Fruit fly (Drosophila melanogaster): Measurements from ENCODE around the gene Actn.

DNA sequence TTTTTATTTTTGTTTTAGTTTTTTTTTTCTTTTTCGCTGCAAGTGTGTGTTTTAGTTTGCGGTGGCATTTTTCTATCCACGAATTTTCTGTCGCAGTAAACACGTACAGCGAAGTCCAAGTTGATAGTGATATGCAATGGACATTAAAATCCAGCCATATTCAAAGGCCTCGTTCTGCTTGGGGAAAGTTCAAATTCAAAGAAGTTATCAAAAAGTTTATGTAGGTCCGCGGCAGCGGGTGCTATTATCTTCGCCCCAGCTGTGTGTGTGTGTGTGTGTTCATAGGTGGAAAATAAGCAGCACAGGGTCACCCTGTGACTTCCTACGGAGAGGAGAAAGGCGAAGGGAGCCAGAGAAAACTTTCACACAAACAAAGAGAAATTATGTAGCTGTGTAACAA, 45.4 kb upstream of the Actn start:
- TF ChIP-seq Ets21C (GFP tag; optimal IDR thresholded peaks at IDR 0.05): no peak
- no peak for TF ChIP-seq acj6 (GFP tag; optimal IDR thresholded peaks at IDR 0.05)
- peak; percentile 58 for TF ChIP-seq CG3919 (GFP tag; optimal IDR thresholded peaks at IDR 0.05)
- TF ChIP-seq Blimp-1 (GFP tag; optimal IDR thresholded peaks at IDR 0.05): no peak
- TF ChIP-seq Hr38 (GFP tag; optimal IDR thresholded peaks at IDR 0.05): no peak
- peak; percentile 69 for TF ChIP-seq Lpt (GFP tag; optimal IDR thresholded peaks at IDR 0.05)
- TF ChIP-seq CG15336 (GFP tag; IDR thresholded peaks at IDR 0.05): peak; percentile 89
- TF ChIP-seq CG11762 (GFP tag; optimal IDR thresholded peaks at IDR 0.05; ENCODE audit: insufficient read depth): no peak
- no peak for TF ChIP-seq cyc (GFP tag; optimal IDR thresholded peaks at IDR 0.05)
- peak; percentile 86 for TF ChIP-seq CG8119 (GFP tag; IDR thresholded peaks at IDR 0.05)
- TF ChIP-seq CG16779 (tag; optimal IDR thresholded peaks at IDR 0.05): no peak
- TF ChIP-seq Sox14 (GFP tag; optimal IDR thresholded peaks at IDR 0.05): peak; percentile 16
- peak; percentile 58 for TF ChIP-seq net (GFP tag; optimal IDR thresholded peaks at IDR 0.05)
- TF ChIP-seq Gug (GFP tag; IDR thresholded peaks at IDR 0.05): peak; percentile 75
